Fruit fly (Drosophila melanogaster) whole organism, wandering third instar larva: ENCODE data around the gene CG12974.

Experiments used
- Abd-B ChIP-seq: fragments of >200 bp; optimal IDR thresholded peaks from 2 replicates; lab custom pipeline; 2017; ENCODE audit warnings: missing biosample characterization, missing genetic modification characterization
- CG32264 ChIP-seq: fragments of 200-800 bp; sonication (Bioruptor generic); optimal IDR thresholded peaks from 2 replicates; lab custom pipeline; 2016; ENCODE audit warnings: missing biosample characterization, missing genetic modification characterization
- CG9705 ChIP-seq: fragments of 200-800 bp; sonication (Bioruptor generic); optimal IDR thresholded peaks from 2 replicates; lab custom pipeline; 2018; ENCODE audit warnings: missing biosample characterization, mild to moderate bottlenecking, missing genetic modification characterization
- CrebA ChIP-seq: fragments of 200-800 bp; sonication (Bioruptor generic); optimal IDR thresholded peaks from 2 replicates; lab custom pipeline; 2016; ENCODE audit warnings: missing biosample characterization, mild to moderate bottlenecking, missing genetic modification characterization, borderline replicate concordance
- Dfd ChIP-seq: fragments of >200 bp; optimal IDR thresholded peaks from 2 replicates; lab custom pipeline; 2017; ENCODE audit warnings: missing biosample characterization, missing genetic modification characterization
- Dif ChIP-seq: fragments of 200-275, 200-300 bp; sonication (Bioruptor generic); optimal IDR thresholded peaks from 2 replicates; lab custom pipeline; 2018; ENCODE audit warnings: missing biosample characterization, missing genetic modification characterization; ENCODE audit not compliant: partially characterized antibody
- GATAd ChIP-seq: sonication (Bioruptor generic); optimal IDR thresholded peaks from 2 replicates; lab custom pipeline; 2016; ENCODE audit warnings: missing biosample characterization, missing genetic modification characterization
- HLH106 ChIP-seq: fragments of 200-800 bp; optimal IDR thresholded peaks from 3 replicates; lab custom pipeline; 2019; ENCODE audit warnings: missing biosample characterization, mild to moderate bottlenecking, missing genetic modification characterization, moderate library complexity
- Hnf4 ChIP-seq: fragments of 200-800 bp; sonication (Bioruptor generic); optimal IDR thresholded peaks from 2 replicates; lab custom pipeline; 2016; ENCODE audit warnings: missing biosample characterization, mild to moderate bottlenecking, missing genetic modification characterization
- Hr78 ChIP-seq: fragments of >200 bp; optimal IDR thresholded peaks from 2 replicates; lab custom pipeline; 2017; ENCODE audit warnings: missing biosample characterization, missing genetic modification characterization
- Hr83 ChIP-seq: fragments of 200-300 bp; sonication (Bioruptor generic); optimal IDR thresholded peaks from 2 replicates; lab custom pipeline; 2016; ENCODE audit warnings: missing biosample characterization, mild to moderate bottlenecking, missing genetic modification characterization, moderate library complexity; ENCODE audit not compliant: poor library complexity, severe bottlenecking
- Jra ChIP-seq: sonication (Bioruptor generic); optimal IDR thresholded peaks from 2 replicates; lab custom pipeline; 2016; ENCODE audit warnings: missing biosample characterization, missing genetic modification characterization
- Mio ChIP-seq: sonication (Bioruptor generic); optimal IDR thresholded peaks from 2 replicates; lab custom pipeline; 2016; ENCODE audit warnings: missing biosample characterization, missing genetic modification characterization
- Myc ChIP-seq: fragments of >200 bp; optimal IDR thresholded peaks from 2 replicates; lab custom pipeline; 2017
- N ChIP-seq: fragments of >200 bp; optimal IDR thresholded peaks from 2 replicates; lab custom pipeline; 2018; ENCODE audit warnings: missing biosample characterization, missing external identifiers, missing genetic modification characterization
- OdsH ChIP-seq: fragments of 200-800 bp; sonication (Bioruptor generic); optimal IDR thresholded peaks from 2 replicates; lab custom pipeline; 2016; ENCODE audit warnings: missing biosample characterization, mild to moderate bottlenecking, missing genetic modification characterization
- Rel ChIP-seq, 2 experiments: fragments of 200-800 bp; sonication (Bioruptor generic) in 1 of 2; optimal IDR thresholded peaks; 2 replicates in 1 of 2; 3 replicates in 1 of 2; lab custom pipeline; 2016 to 2019; ENCODE audit warnings: mild to moderate bottlenecking in 2 of 2, missing biosample characterization in 2 of 2, missing genetic modification characterization in 2 of 2, moderate library complexity in 1 of 2
- Sp1 ChIP-seq: fragments of 200-800 bp; sonication (Bioruptor generic); optimal IDR thresholded peaks from 3 replicates; lab custom pipeline; 2019; ENCODE audit warnings: missing biosample characterization, mild to moderate bottlenecking, missing genetic modification characterization, moderate library complexity
- Vsx2 ChIP-seq: fragments of 200-300, 225-300 bp; sonication (Bioruptor generic); optimal IDR thresholded peaks from 2 replicates; lab custom pipeline; 2018; ENCODE audit warnings: missing biosample characterization, missing genetic modification characterization; ENCODE audit not compliant: partially characterized antibody
- br ChIP-seq: fragments of 200-800 bp; sonication (Bioruptor generic); optimal IDR thresholded peaks from 2 replicates; lab custom pipeline; 2016; ENCODE audit warnings: missing biosample characterization, missing genetic modification characterization
- brk ChIP-seq: fragments of 200-800 bp; sonication (Bioruptor generic); optimal IDR thresholded peaks from 2 replicates; lab custom pipeline; 2016; ENCODE audit warnings: missing biosample characterization, mild to moderate bottlenecking, missing genetic modification characterization
- dl ChIP-seq, 2 experiments: fragments of 175-275, 200-275 bp in 1 of 2; fragments of 200-275 bp in 1 of 2; sonication (Bioruptor generic); optimal IDR thresholded peaks; lab custom pipeline; 2018; ENCODE audit warnings: mild to moderate bottlenecking in 2 of 2, missing biosample characterization in 2 of 2, missing genetic modification characterization in 2 of 2, moderate library complexity in 2 of 2; ENCODE audit not compliant: partially characterized antibody in 2 of 2, insufficient read depth in 1 of 2
- dmrt93B ChIP-seq: fragments of 200-800 bp; sonication (Bioruptor generic); optimal IDR thresholded peaks from 2 replicates; lab custom pipeline; 2018; ENCODE audit warnings: missing biosample characterization, mild to moderate bottlenecking, missing genetic modification characterization
- dsf ChIP-seq: sonication (Bioruptor generic); optimal IDR thresholded peaks from 2 replicates; lab custom pipeline; 2016; ENCODE audit warnings: missing biosample characterization, missing genetic modification characterization, borderline replicate concordance
- ey ChIP-seq: fragments of 200-800 bp; sonication (Bioruptor generic); optimal IDR thresholded peaks from 2 replicates; lab custom pipeline; 2016; ENCODE audit warnings: missing biosample characterization, missing genetic modification characterization
- foxo ChIP-seq, 2 experiments: fragments of 200-800 bp; sonication (Bioruptor generic); optimal IDR thresholded peaks; 2 replicates in 1 of 2; 3 replicates in 1 of 2; lab custom pipeline; 2016 to 2017; ENCODE audit warnings: missing biosample characterization in 2 of 2, missing genetic modification characterization in 2 of 2
- fru ChIP-seq: fragments of 200-800 bp; sonication (Bioruptor generic); optimal IDR thresholded peaks from 3 replicates; lab custom pipeline; 2016; ENCODE audit warnings: missing biosample characterization, mild to moderate bottlenecking, missing genetic modification characterization
- h ChIP-seq: fragments of 200-800 bp; sonication (Bioruptor generic); optimal IDR thresholded peaks from 3 replicates; lab custom pipeline; 2016; ENCODE audit warnings: missing biosample characterization, mild to moderate bottlenecking, missing genetic modification characterization
- jim ChIP-seq: fragments of 175-275, 200-325 bp; sonication (Bioruptor generic); optimal IDR thresholded peaks from 2 replicates; lab custom pipeline; 2016; ENCODE audit warnings: missing biosample characterization, mild to moderate bottlenecking, missing genetic modification characterization
- lola ChIP-seq: fragments of >200 bp; optimal IDR thresholded peaks from 2 replicates; lab custom pipeline; 2017; ENCODE audit warnings: missing biosample characterization, missing genetic modification characterization
- pan ChIP-seq: fragments of >200 bp; optimal IDR thresholded peaks from 2 replicates; lab custom pipeline; 2017
- psq ChIP-seq: fragments of 200-800 bp; sonication (Bioruptor generic); optimal IDR thresholded peaks from 3 replicates; lab custom pipeline; 2017; ENCODE audit warnings: missing biosample characterization, mild to moderate bottlenecking, missing genetic modification characterization, moderate library complexity
- rgr ChIP-seq: fragments of 200-800 bp; sonication (Bioruptor generic); optimal IDR thresholded peaks from 3 replicates; lab custom pipeline; 2016; ENCODE audit warnings: missing biosample characterization, mild to moderate bottlenecking, missing genetic modification characterization
- sage ChIP-seq: fragments of 200-800 bp; sonication (Bioruptor generic); optimal IDR thresholded peaks from 2 replicates; lab custom pipeline; 2016; ENCODE audit warnings: missing biosample characterization, mild to moderate bottlenecking, missing genetic modification characterization
- sv ChIP-seq: fragments of 200-800 bp; sonication (Bioruptor generic); optimal IDR thresholded peaks from 3 replicates; lab custom pipeline; 2016; ENCODE audit warnings: missing biosample characterization, missing genetic modification characterization
- tai ChIP-seq: sonication (Bioruptor generic); optimal IDR thresholded peaks from 2 replicates; lab custom pipeline; 2016; ENCODE audit warnings: missing biosample characterization, missing genetic modification characterization
- usp ChIP-seq: fragments of >200 bp; optimal IDR thresholded peaks from 2 replicates; lab custom pipeline; 2017; ENCODE audit warnings: missing biosample characterization, missing genetic modification characterization
- woc ChIP-seq: sonication (Bioruptor generic); optimal IDR thresholded peaks from 2 replicates; lab custom pipeline; 2016; ENCODE audit warnings: missing biosample characterization, mild to moderate bottlenecking, missing genetic modification characterization

The CG12974 gene

dm6 chr3L:21285639-21286338, at the start of gene CG12974, which contains the start of gene pzg:
CG12974 (minus strand) TSS chr3L:21285962.
pzg (plus strand) TSS chr3L:21286099.
- TF ChIP-seq CG32264 (GFP tag; lab: Kevin White, UChicago) (no peak), Myc (lab: Kevin White, UChicago) (peak; percentile 46), Vsx2 (GFP tag; lab: Kevin White, UChicago) (peak; percentile 99), dsf (no peak), CrebA (no peak), Abd-B (GFP tag; lab: Kevin White, UChicago) (no peak), jim (GFP tag; lab: Kevin White, UChicago) (no peak), brk (GFP tag; lab: Kevin White, UChicago) (no peak), Dfd (GFP tag; lab: Kevin White, UChicago) (no peak), Dif (GFP tag; lab: Kevin White, UChicago) (peak; percentile 99), Jra (peak; percentile 19), sage (GFP tag; lab: Kevin White, UChicago) (no peak), fru (GFP tag; lab: Kevin White, UChicago) (peak; percentile 69), Mio (GFP tag; lab: Kevin White, UChicago) (peak; percentile 20), HLH106 (peak; percentile 73), ey (GFP tag; lab: Kevin White, UChicago) (peak; percentile 51), h (GFP tag; lab: Kevin White, UChicago) (peak; percentile 66), Hr78 (no peak), dl (GFP tag; optimal IDR thresholded peaks at IDR 0.05; lab: Kevin White, UChicago; ENCODE audit: insufficient read depth in 1 of 2, partially characterized antibody in 2 of 2) (peak; percentile 76 to 82), sv (GFP tag; lab: Kevin White, UChicago) (peak; percentile 51), psq (no peak), tai (GFP tag; lab: Kevin White, UChicago) (no peak), br (GFP tag; lab: Kevin White, UChicago) (peak; percentile 48), OdsH (GFP tag; lab: Kevin White, UChicago) (peak; percentile 30), Hnf4 (GFP tag; lab: Kevin White, UChicago) (peak; percentile 56), rgr (GFP tag; lab: Kevin White, UChicago) (peak; percentile 69), Hr83 (peak; percentile 34), GATAd (GFP tag; lab: Kevin White, UChicago) (no peak), CG9705 (GFP tag; lab: Kevin White, UChicago) (peak; percentile 82), usp (GFP tag; lab: Kevin White, UChicago) (no peak), Sp1 (GFP tag; lab: Kevin White, UChicago) (peak; percentile 57), pan (lab: Kevin White, UChicago) (no peak), Rel (GFP tag; optimal IDR thresholded peaks at IDR 0.05; lab: Kevin White, UChicago) (no peak), Rel (tag; optimal IDR thresholded peaks at IDR 0.05; lab: Kevin White, UChicago) (no peak), lola (GFP tag; lab: Kevin White, UChicago) (no peak), N (GFP tag; lab: Kevin White, UChicago) (no peak), dmrt93B (GFP tag; lab: Kevin White, UChicago) (peak; percentile 74), woc (GFP tag; lab: Kevin White, UChicago) (peak; percentile 70), foxo (GFP tag; optimal IDR thresholded peaks at IDR 0.05; lab: Kevin White, UChicago) (peak in 1 of 2 experiments; percentile 59)

- TF ChIP-seq Myc (lab: Kevin White, UChicago) (peak; percentile 84), Vsx2 (GFP tag; lab: Kevin White, UChicago) (no peak), brk (GFP tag; lab: Kevin White, UChicago) (no peak)
These were observed 49.4 kb upstream of the CG12974 start, which contains the start of gene Tsr1 for dm6 chr3L:21334999-21335631. Tsr1 (plus strand) TSS chr3L:21335215.
